Worm (Caenorhabditis elegans) whole organism, L1 larva: Measurements from ENCODE around the gene cyp-13A10.

Source experiments
- C16A3.4 ChIP-seq: fragments of 150-350 bp; optimal IDR thresholded peaks from 2 replicates; lab custom pipeline; 2014; ENCODE audit warnings: missing biosample characterization, missing genetic modification characterization
- F16B12.6 ChIP-seq: fragments of 150-350 bp; optimal IDR thresholded peaks from 2 replicates; lab custom pipeline; 2014; ENCODE audit warnings: missing biosample characterization, missing genetic modification characterization
- aha-1 ChIP-seq: fragments of 150-350 bp; optimal IDR thresholded peaks from 2 replicates; lab custom pipeline; 2014; ENCODE audit warnings: missing biosample characterization, missing genetic modification characterization
- ama-1 ChIP-seq: fragments of 150-350 bp; optimal IDR thresholded peaks from 2 replicates; lab custom pipeline; 2014
- blmp-1 ChIP-seq: fragments of 150-350 bp; optimal IDR thresholded peaks from 2 replicates; lab custom pipeline; 2014; ENCODE audit warnings: missing biosample characterization, missing genetic modification characterization
- ceh-63 ChIP-seq: fragments of 200-800 bp; sonication (Bioruptor generic); optimal IDR thresholded peaks from 2 replicates; lab custom pipeline; 2018; ENCODE audit warnings: mild to moderate bottlenecking, missing genetic modification characterization, missing compliant biosample characterization
- ceh-8 ChIP-seq: fragments of 200-800 bp; sonication (Bioruptor generic); optimal IDR thresholded peaks from 2 replicates; lab custom pipeline; 2018; ENCODE audit warnings: mild to moderate bottlenecking, missing genetic modification characterization, moderate library complexity, missing compliant biosample characterization
- ceh-82 ChIP-seq, 3 experiments: fragments of 150-350 bp in 1 of 3; sonication (generic microtip) in 2 of 3; optimal IDR thresholded peaks; 2 replicates each; lab custom pipeline; 2014 to 2017; ENCODE audit warnings: missing biosample characterization in 3 of 3, missing genetic modification characterization in 3 of 3
- ceh-90 ChIP-seq: sonication (generic microtip); optimal IDR thresholded peaks from 2 replicates; lab custom pipeline; 2016; ENCODE audit warnings: missing genetic modification characterization, missing compliant biosample characterization
- dpl-1 ChIP-seq, 3 experiments: fragments of 150-350 bp in 2 of 3; sonication (generic microtip) in 1 of 3; optimal IDR thresholded peaks; 2 replicates each; lab custom pipeline; 2014 to 2017; ENCODE audit warnings: missing biosample characterization in 3 of 3, missing genetic modification characterization in 3 of 3, missing genetic modification reagents in 3 of 3
- efl-3 ChIP-seq: fragments of 200-800 bp; sonication (Bioruptor generic); optimal IDR thresholded peaks from 2 replicates; lab custom pipeline; 2018; ENCODE audit warnings: mild to moderate bottlenecking, missing genetic modification characterization, missing compliant biosample characterization
- egl-27 ChIP-seq, 2 experiments: fragments of 150-350 bp in 1 of 2; sonication (generic microtip); optimal IDR thresholded peaks; 3 replicates each; lab custom pipeline; 2017 to 2018; ENCODE audit warnings: missing biosample characterization in 2 of 2, missing genetic modification characterization in 2 of 2, missing genetic modification reagents in 2 of 2
- elt-2 ChIP-seq: sonication (generic microtip); optimal IDR thresholded peaks from 2 replicates; lab custom pipeline; 2016; ENCODE audit warnings: missing genetic modification characterization, mild to moderate bottlenecking, inconsistent platforms, missing compliant biosample characterization, missing genetic modification reagents
- elt-3 ChIP-seq, 6 experiments: fragments of 150-350 bp in 1 of 6; sonication (generic microtip); optimal IDR thresholded peaks; 2 replicates each; lab custom pipeline; 2017 to 2018; ENCODE audit warnings: missing biosample characterization in 6 of 6, missing genetic modification characterization in 6 of 6, inconsistent platforms in 1 of 6
- fkh-4 ChIP-seq: sonication (generic microtip); optimal IDR thresholded peaks from 2 replicates; lab custom pipeline; 2016; ENCODE audit warnings: missing compliant biosample characterization, missing genetic modification characterization, borderline replicate concordance
- grh-1 ChIP-seq: fragments of 200-800 bp; sonication (Bioruptor generic); IDR thresholded peaks from 2 replicates; pipeline ENCODE4 v1.3.6; 2022; ENCODE audit warnings: missing genetic modification reagents, missing genetic modification characterization, missing compliant biosample characterization
- isw-1 ChIP-seq: fragments of 200-800 bp; sonication (Bioruptor generic); IDR thresholded peaks from 2 replicates; pipeline ENCODE4 v1.3.6; 2022; ENCODE audit warnings: missing genetic modification characterization, missing compliant biosample characterization
- jun-1 ChIP-seq: fragments of 150-350 bp; optimal IDR thresholded peaks from 2 replicates; lab custom pipeline; 2014; ENCODE audit warnings: missing biosample characterization, missing genetic modification reagents, missing genetic modification characterization
- lin-14 ChIP-seq: fragments of 200-800 bp; sonication (Bioruptor generic); optimal IDR thresholded peaks from 2 replicates; lab custom pipeline; 2018; ENCODE audit warnings: mild to moderate bottlenecking, missing genetic modification characterization, moderate library complexity, missing compliant biosample characterization
- lir-3 ChIP-seq: sonication (generic microtip); optimal IDR thresholded peaks from 2 replicates; lab custom pipeline; 2016; ENCODE audit warnings: mild to moderate bottlenecking, missing genetic modification characterization, moderate library complexity, missing compliant biosample characterization; ENCODE audit not compliant: poor library complexity
- lsy-2 ChIP-seq, 2 experiments: fragments of 150-350 bp; optimal IDR thresholded peaks; 2 replicates each; lab custom pipeline; 2014; ENCODE audit warnings: missing biosample characterization in 2 of 2, missing genetic modification characterization in 2 of 2
- mdl-1 ChIP-seq, 2 experiments: fragments of 150-350 bp; optimal IDR thresholded peaks; 2 replicates each; lab custom pipeline; 2014 to 2017; ENCODE audit warnings: missing biosample characterization in 2 of 2, missing genetic modification characterization in 2 of 2, inconsistent platforms in 1 of 2
- nhr-11 ChIP-seq: fragments of 150-350 bp; optimal IDR thresholded peaks from 2 replicates; lab custom pipeline; 2014; ENCODE audit warnings: missing biosample characterization, missing genetic modification characterization
- nhr-19 ChIP-seq: fragments of 200-800 bp; sonication (Bioruptor generic); conservative IDR thresholded peaks from 2 replicates; pipeline ENCODE4 v1.3.6; 2022; ENCODE audit warnings: missing genetic modification characterization, missing compliant biosample characterization
- nhr-20 ChIP-seq: sonication (generic microtip); optimal IDR thresholded peaks from 2 replicates; lab custom pipeline; 2016; ENCODE audit warnings: mild to moderate bottlenecking, missing genetic modification characterization, missing compliant biosample characterization
- nhr-28 ChIP-seq: fragments of 150-350 bp; optimal IDR thresholded peaks from 2 replicates; lab custom pipeline; 2014; ENCODE audit warnings: missing biosample characterization, missing genetic modification characterization
- nhr-47 ChIP-seq: sonication (generic microtip); optimal IDR thresholded peaks from 2 replicates; lab custom pipeline; 2016; ENCODE audit warnings: mild to moderate bottlenecking, missing genetic modification characterization, moderate library complexity, missing compliant biosample characterization
- nhr-71 ChIP-seq: sonication (generic microtip); optimal IDR thresholded peaks from 2 replicates; lab custom pipeline; 2016; ENCODE audit warnings: mild to moderate bottlenecking, missing genetic modification characterization, moderate library complexity, missing compliant biosample characterization
- nhr-76 ChIP-seq: sonication (generic microtip); optimal IDR thresholded peaks from 2 replicates; lab custom pipeline; 2017; ENCODE audit warnings: missing biosample characterization, missing genetic modification characterization
- nhr-77 ChIP-seq: fragments of 150-350 bp; optimal IDR thresholded peaks from 2 replicates; lab custom pipeline; 2014; ENCODE audit warnings: missing biosample characterization, missing genetic modification characterization
- nhr-84 ChIP-seq: sonication (generic microtip); optimal IDR thresholded peaks from 2 replicates; lab custom pipeline; 2017; ENCODE audit warnings: missing biosample characterization, missing genetic modification characterization
- pag-3 ChIP-seq: sonication (generic microtip); optimal IDR thresholded peaks from 2 replicates; lab custom pipeline; 2017; ENCODE audit warnings: missing genetic modification characterization, mild to moderate bottlenecking, missing compliant biosample characterization, antibody characterized with exemption, borderline replicate concordance; ENCODE audit not compliant: insufficient read depth
- pax-3 ChIP-seq: fragments of 200-800 bp; sonication (Bioruptor generic); optimal IDR thresholded peaks from 2 replicates; lab custom pipeline; 2018; ENCODE audit warnings: mild to moderate bottlenecking, missing genetic modification characterization, moderate library complexity, missing compliant biosample characterization
- rnt-1 ChIP-seq: sonication (generic microtip); optimal IDR thresholded peaks from 2 replicates; lab custom pipeline; 2016; ENCODE audit warnings: mild to moderate bottlenecking, missing genetic modification characterization, moderate library complexity, missing compliant biosample characterization
- skn-1 ChIP-seq: fragments of 150-350 bp; optimal IDR thresholded peaks from 2 replicates; lab custom pipeline; 2014; ENCODE audit warnings: missing biosample characterization, missing genetic modification characterization
- snu-23 ChIP-seq: sonication (generic microtip); optimal IDR thresholded peaks from 2 replicates; lab custom pipeline; 2016; ENCODE audit warnings: missing genetic modification characterization, missing compliant biosample characterization
- sup-37 ChIP-seq: fragments of 200-800 bp; sonication (Bioruptor generic); optimal IDR thresholded peaks from 2 replicates; lab custom pipeline; 2018; ENCODE audit warnings: mild to moderate bottlenecking, missing genetic modification characterization, missing compliant biosample characterization
- swsn-7 ChIP-seq: sonication (generic microtip); optimal IDR thresholded peaks from 2 replicates; lab custom pipeline; 2016; ENCODE audit warnings: missing genetic modification characterization, missing compliant biosample characterization
- tlp-1 ChIP-seq: fragments of 150-350 bp; optimal IDR thresholded peaks from 2 replicates; lab custom pipeline; 2014; ENCODE audit warnings: missing biosample characterization, missing genetic modification characterization
- unc-130 ChIP-seq: fragments of 150-350 bp; optimal IDR thresholded peaks from 2 replicates; lab custom pipeline; 2017; ENCODE audit warnings: missing biosample characterization, missing genetic modification characterization, inconsistent platforms
- unc-98 ChIP-seq: fragments of 200-800 bp; sonication (Bioruptor generic); IDR thresholded peaks from 2 replicates; pipeline ENCODE4 v1.3.6; 2022; ENCODE audit warnings: missing genetic modification characterization, missing compliant biosample characterization
- vab-15 ChIP-seq: sonication (generic microtip); optimal IDR thresholded peaks from 2 replicates; lab custom pipeline; 2017; ENCODE audit warnings: missing genotype, mild to moderate bottlenecking, missing genetic modification characterization, missing compliant biosample characterization
- xbp-1 ChIP-seq: sonication (generic microtip); optimal IDR thresholded peaks from 2 replicates; lab custom pipeline; 2016; ENCODE audit warnings: missing genetic modification characterization, missing compliant biosample characterization
- zag-1 ChIP-seq: fragments of 150-350 bp; optimal IDR thresholded peaks from 2 replicates; lab custom pipeline; 2014; ENCODE audit warnings: missing biosample characterization, missing genetic modification characterization
- zip-4 ChIP-seq: fragments of 200-800 bp; sonication (Bioruptor generic); optimal IDR thresholded peaks from 2 replicates; lab custom pipeline; 2018; ENCODE audit warnings: mild to moderate bottlenecking, missing genetic modification characterization, moderate library complexity, missing compliant biosample characterization
- ztf-4 ChIP-seq: fragments of 150-350 bp; optimal IDR thresholded peaks from 2 replicates; lab custom pipeline; 2014; ENCODE audit warnings: missing biosample characterization, missing genetic modification characterization

Gene cyp-13A10

ce11 chrII:9620616-9621015 is 42.1 kb downstream of the cyp-13A10 start (continued):
- TF ChIP-seq ceh-82 (tag; optimal IDR thresholded peaks at IDR 0.05; lab: Kevin White, UChicago) (no peak), C16A3.4 (tag; lab: Kevin White, UChicago) (peak; percentile 22), mdl-1 (tag; optimal IDR thresholded peaks at IDR 0.05; lab: Kevin White, UChicago) (no peak), nhr-11 (tag; lab: Kevin White, UChicago) (no peak), nhr-77 (tag; lab: Kevin White, UChicago) (no peak), lsy-2 (tag; optimal IDR thresholded peaks at IDR 0.05; lab: Kevin White, UChicago) (peak in 1 of 2 experiments; percentile 39), snu-23 (peak; percentile 47), ceh-63 (GFP tag; lab: Kevin White, UChicago) (no peak), ceh-8 (no peak), pag-3 (tag; lab: Kevin White, UChicago) (no peak), nhr-71 (peak; percentile 11), vab-15 (tag; lab: Kevin White, UChicago) (peak; percentile 37), nhr-19 (GFP tag; lab: Robert Waterston, UW) (no peak), isw-1 (GFP tag; lab: Robert Waterston, UW) (no peak), lin-14 (GFP tag; lab: Kevin White, UChicago) (peak; percentile 56), egl-27 (tag; optimal IDR thresholded peaks at IDR 0.05; lab: Kevin White, UChicago) (no peak)

- TF ChIP-seq nhr-76 (tag; lab: Kevin White, UChicago), result no peak
- TF ChIP-seq pax-3 (tag; lab: Kevin White, UChicago), result no peak
- TF ChIP-seq nhr-20 (tag; lab: Kevin White, UChicago), result no peak
- no peak for TF ChIP-seq dpl-1 (GFP tag; optimal IDR thresholded peaks at IDR 0.05; lab: Kevin White, UChicago)
- peak; percentile 88 for TF ChIP-seq blmp-1
- peak; percentile 11 for TF ChIP-seq skn-1
- TF ChIP-seq rnt-1, result peak; percentile 29
- no peak for TF ChIP-seq nhr-19 (GFP tag; lab: Robert Waterston, UW)
- TF ChIP-seq F16B12.6 (tag; lab: Kevin White, UChicago), result no peak
- TF ChIP-seq unc-98, result no peak
- TF ChIP-seq ztf-4 (tag; lab: Kevin White, UChicago), result no peak
- no peak for TF ChIP-seq zip-4 (GFP tag; lab: Kevin White, UChicago)
- no peak for TF ChIP-seq jun-1 (tag; lab: Kevin White, UChicago)
Observed at ce11 chrII:9619995-9620535, 42.6 kb downstream of the cyp-13A10 start.

- peak; percentile 32 for TF ChIP-seq skn-1
- TF ChIP-seq C16A3.4 (tag; lab: Kevin White, UChicago), result peak; percentile 61
- TF ChIP-seq lin-14 (GFP tag; lab: Kevin White, UChicago), result peak; percentile 87
- peak in 5 of 6 experiments; percentile 23 to 79 (median 64) for TF ChIP-seq elt-3 (tag; optimal IDR thresholded peaks at IDR 0.05; lab: Kevin White, UChicago)
- TF ChIP-seq nhr-19 (GFP tag; lab: Robert Waterston, UW), result peak; percentile 61
- no peak for TF ChIP-seq sup-37 (GFP tag; lab: Kevin White, UChicago)
- TF ChIP-seq pax-3 (tag; lab: Kevin White, UChicago), result no peak
- TF ChIP-seq nhr-84, result no peak
- TF ChIP-seq unc-98, result no peak
- peak; percentile 80 for TF ChIP-seq nhr-71
- no peak for TF ChIP-seq nhr-28 (tag; lab: Kevin White, UChicago)
- TF ChIP-seq nhr-47 (tag; lab: Kevin White, UChicago), result peak; percentile 17
- TF ChIP-seq swsn-7, result peak; percentile 36
- peak; percentile 59 for TF ChIP-seq unc-130 (tag; lab: Kevin White, UChicago)
- peak; percentile 81 for TF ChIP-seq ama-1 (lab: Kevin White, UChicago)
- peak; percentile 72 for TF ChIP-seq nhr-20 (tag; lab: Kevin White, UChicago)
- no peak for TF ChIP-seq zag-1 (tag; lab: Kevin White, UChicago)
- peak; percentile 62 for TF ChIP-seq elt-2 (tag; lab: Kevin White, UChicago)
- TF ChIP-seq efl-3 (GFP tag; lab: Kevin White, UChicago), result no peak
- no peak for TF ChIP-seq grh-1
- TF ChIP-seq ceh-82 (tag; optimal IDR thresholded peaks at IDR 0.05; lab: Kevin White, UChicago), result peak in 2 of 3 experiments; percentile 18 to 35
- TF ChIP-seq aha-1 (tag; lab: Kevin White, UChicago), result no peak
- TF ChIP-seq egl-27 (tag; optimal IDR thresholded peaks at IDR 0.05; lab: Kevin White, UChicago), result peak; percentile 2 to 38
- peak; percentile 25 for TF ChIP-seq xbp-1 (tag; lab: Kevin White, UChicago)
- no peak for TF ChIP-seq tlp-1 (tag; lab: Kevin White, UChicago)
- TF ChIP-seq mdl-1 (tag; optimal IDR thresholded peaks at IDR 0.05; lab: Kevin White, UChicago), result peak in 1 of 2 experiments; percentile 70
- no peak for TF ChIP-seq ceh-90 (tag; lab: Kevin White, UChicago)
- peak; percentile 26 to 55 for TF ChIP-seq lsy-2 (tag; optimal IDR thresholded peaks at IDR 0.05; lab: Kevin White, UChicago)
- no peak for TF ChIP-seq fkh-4 (tag; lab: Kevin White, UChicago)
- no peak for TF ChIP-seq lir-3 (tag; lab: Kevin White, UChicago)
Observed at ce11 chrII:9619402-9619862, 43.3 kb downstream of the cyp-13A10 start.
